Fruit fly (Drosophila melanogaster) whole organism, prepupa: ENCODE results near the gene ND-15.

Experiments used
- CG1621 ChIP-seq: fragments of 200-800 bp; sonication (Bioruptor generic); optimal IDR thresholded peaks from 3 replicates; lab custom pipeline; 2018; ENCODE audit warnings: missing biosample characterization, mild to moderate bottlenecking, missing genetic modification characterization
- CG31627 ChIP-seq: fragments of 200-800 bp; sonication (Bioruptor generic); optimal IDR thresholded peaks from 3 replicates; lab custom pipeline; 2016; ENCODE audit warnings: missing biosample characterization, missing genetic modification characterization
- CG6163 ChIP-seq: fragments of 200-800 bp; sonication (Bioruptor generic); IDR thresholded peaks from 3 replicates; pipeline ENCODE4 v1.3.6; 2022; ENCODE audit warnings: missing biosample characterization, missing genetic modification characterization
- CG9139 ChIP-seq: fragments of 200-800 bp; sonication (Bioruptor generic); optimal IDR thresholded peaks from 3 replicates; lab custom pipeline; 2017; ENCODE audit warnings: missing biosample characterization, mild to moderate bottlenecking, missing genetic modification characterization
- OdsH ChIP-seq: fragments of 200-800 bp; sonication (Bioruptor generic); optimal IDR thresholded peaks from 3 replicates; lab custom pipeline; 2016; ENCODE audit warnings: missing biosample characterization, missing genetic modification characterization
- Sox14 ChIP-seq: fragments of 200-800 bp; sonication (Bioruptor generic); optimal IDR thresholded peaks from 3 replicates; lab custom pipeline; 2016; ENCODE audit warnings: missing biosample characterization, missing genetic modification characterization
- eg ChIP-seq: fragments of 200-800 bp; sonication (Bioruptor generic); IDR thresholded peaks from 3 replicates; pipeline ENCODE4 v1.3.6; 2022; ENCODE audit warnings: missing biosample characterization, missing genetic modification characterization
- fkh ChIP-seq: fragments of 200-800 bp; sonication (Bioruptor generic); optimal IDR thresholded peaks from 3 replicates; lab custom pipeline; 2017; ENCODE audit warnings: missing biosample characterization, mild to moderate bottlenecking, missing genetic modification characterization, moderate library complexity

DNA sequence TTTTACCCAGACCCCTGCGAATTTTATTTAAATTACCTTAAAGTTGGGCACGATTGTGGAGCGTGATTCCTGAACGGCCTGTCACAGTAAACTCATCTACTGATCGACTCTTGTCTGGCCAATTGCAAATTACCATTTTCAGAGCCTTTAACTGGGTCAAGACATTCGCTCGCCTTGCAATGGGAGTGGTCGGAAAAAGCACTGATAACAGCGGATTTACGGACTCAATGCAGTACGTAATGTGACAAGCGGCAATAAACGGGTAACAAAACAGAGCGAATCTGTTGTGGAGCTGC is 21.6 kb downstream of the ND-15 start:
- TF ChIP-seq fkh, result no peak
- no peak for TF ChIP-seq OdsH (GFP tag; lab: Kevin White, UChicago)
- no peak for TF ChIP-seq CG9139 (GFP tag; lab: Kevin White, UChicago)
- no peak for TF ChIP-seq CG6163 (GFP tag; lab: Robert Waterston, UW)
- TF ChIP-seq CG31627 (GFP tag; lab: Kevin White, UChicago), result no peak
- no peak for TF ChIP-seq CG1621 (tag; lab: Kevin White, UChicago)
- no peak for TF ChIP-seq eg
- no peak for TF ChIP-seq Sox14
